Worm (Caenorhabditis elegans): ENCODE data around the gene nspb-8.

nspb-8 gene

DNA sequence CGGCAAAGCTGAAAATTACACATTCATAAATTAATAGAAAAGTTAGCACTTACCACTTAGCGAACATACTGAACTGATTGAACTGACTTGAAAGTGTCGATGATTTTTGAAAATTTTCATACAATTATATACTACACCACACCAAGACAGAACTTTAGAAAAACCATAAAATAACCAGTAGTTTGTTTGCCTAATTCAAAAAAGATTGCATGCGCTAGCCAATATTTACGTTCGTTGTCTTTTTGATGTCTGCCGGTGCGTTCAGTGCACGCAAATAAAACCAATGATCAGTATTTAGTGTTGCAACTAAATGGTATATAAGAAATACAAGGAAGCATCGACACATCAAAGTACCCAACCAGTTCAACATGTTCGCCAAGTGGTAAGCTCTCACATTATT is at the start of gene nspb-8, which contains the start of gene nspb-9:
TSS of gene nspb-8 (minus strand) at position 101 of the 400 bp plus-strand sequence.
TSS of gene nspb-9 (plus strand) at position 311 of the 400 bp plus-strand sequence.
- no peak for TF ChIP-seq alr-1 (tag; optimal IDR thresholded peaks at IDR 0.05; ENCODE audit: borderline replicate concordance)
- no peak for TF ChIP-seq efl-1 (optimal IDR thresholded peaks at IDR 0.05)
- peak in 1 of 2 experiments; percentile 62 for TF ChIP-seq efl-1 (GFP tag; optimal IDR thresholded peaks at IDR 0.05 in 1 of 2)
- TF ChIP-seq irx-1 (tag; optimal IDR thresholded peaks at IDR 0.05): no peak

DNA sequence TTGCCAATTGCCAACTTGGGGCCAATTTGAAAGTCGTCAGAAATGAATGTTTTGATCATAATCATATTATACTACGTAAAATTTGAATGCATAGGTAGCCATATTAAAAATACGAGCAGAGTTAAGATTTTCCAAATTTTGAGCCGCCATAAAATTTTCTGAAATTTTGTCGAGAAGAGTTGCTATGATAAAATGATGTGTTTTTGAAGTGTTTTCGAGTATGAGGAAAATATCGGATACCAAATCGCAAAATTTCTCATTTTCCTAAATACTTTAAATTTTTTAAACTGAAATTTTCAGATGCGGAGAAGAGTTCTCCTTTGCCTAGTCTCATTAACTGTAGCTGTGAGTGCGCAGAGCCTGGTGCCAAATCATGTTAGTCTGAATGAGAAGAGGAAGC is 46.9 kb upstream of the nspb-8 start, which contains the start of gene tag-297:
TSS of gene tag-297 (plus strand) at position 301 of the 400 bp plus-strand sequence.
- no peak for TF ChIP-seq nhr-28 (tag; optimal IDR thresholded peaks at IDR 0.05)
- TF ChIP-seq lin-35 (GFP tag; optimal IDR thresholded peaks at IDR 0.05): no peak
- TF ChIP-seq grh-1 (GFP tag; IDR thresholded peaks at IDR 0.05): no peak
- no peak for TF ChIP-seq hpl-2 (GFP tag; optimal IDR thresholded peaks at IDR 0.05)
- no peak for TF ChIP-seq fkh-8 (tag; optimal IDR thresholded peaks at IDR 0.05)
- TF ChIP-seq efl-3 (GFP tag; optimal IDR thresholded peaks at IDR 0.05): no peak
- TF ChIP-seq ets-5 (GFP tag; IDR thresholded peaks at IDR 0.05): no peak
- no peak for TF ChIP-seq lin-39 (tag; optimal IDR thresholded peaks at IDR 0.05)
- TF ChIP-seq nhr-12 (tag; optimal IDR thresholded peaks at IDR 0.05): no peak
- no peak for TF ChIP-seq lin-13 (GFP tag; optimal IDR thresholded peaks at IDR 0.05)
- TF ChIP-seq ztf-4 (tag; optimal IDR thresholded peaks at IDR 0.05): no peak

DNA sequence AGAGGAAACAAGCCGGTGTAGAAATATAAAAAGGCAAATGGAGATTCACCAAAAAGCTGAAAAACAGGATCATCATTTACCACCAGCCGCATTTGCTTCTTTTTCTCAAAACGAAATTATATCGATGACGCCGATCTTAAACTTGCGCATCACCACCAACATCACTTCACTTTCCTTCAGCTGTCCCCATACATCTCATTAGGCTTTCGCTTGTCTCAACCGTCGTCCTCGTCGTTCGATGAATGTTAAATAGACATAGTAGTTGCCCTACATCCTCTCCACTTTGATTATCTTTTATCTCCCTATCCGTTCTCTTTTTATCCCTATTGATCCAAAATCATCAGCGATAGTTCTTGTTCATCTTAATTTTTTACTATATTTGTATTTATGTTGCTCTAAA is 46.4 kb upstream of the nspb-8 start:
- TF ChIP-seq nhr-12 (tag; optimal IDR thresholded peaks at IDR 0.05) (no peak), blmp-1 (tag; optimal IDR thresholded peaks at IDR 0.05) (peak; percentile 97)

DNA sequence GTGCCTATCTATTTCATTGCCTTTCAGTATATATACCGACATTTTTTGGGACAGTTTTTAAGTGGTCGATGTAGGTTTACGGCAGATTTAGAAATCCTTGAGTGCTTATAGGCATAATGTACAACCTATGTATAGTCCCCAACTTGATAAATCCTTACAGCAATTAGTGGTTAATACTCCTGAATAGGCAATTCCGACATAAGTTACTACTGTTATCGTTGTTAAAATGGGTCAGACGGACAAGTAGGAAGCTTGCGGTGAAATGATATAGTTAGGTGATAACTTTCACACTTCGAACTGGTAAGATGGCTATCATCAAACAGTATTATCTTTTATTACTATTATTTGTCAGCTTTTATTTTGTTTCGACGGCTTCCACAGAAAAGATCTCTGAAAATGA is 42.3 kb upstream of the nspb-8 start, which contains the start of gene mltn-10:
TSS of gene mltn-10 (plus strand) at position 301 of the 400 bp plus-strand sequence.
- TF ChIP-seq pag-3 (tag; optimal IDR thresholded peaks at IDR 0.05; ENCODE audit: borderline replicate concordance, insufficient read depth): no peak

DNA sequence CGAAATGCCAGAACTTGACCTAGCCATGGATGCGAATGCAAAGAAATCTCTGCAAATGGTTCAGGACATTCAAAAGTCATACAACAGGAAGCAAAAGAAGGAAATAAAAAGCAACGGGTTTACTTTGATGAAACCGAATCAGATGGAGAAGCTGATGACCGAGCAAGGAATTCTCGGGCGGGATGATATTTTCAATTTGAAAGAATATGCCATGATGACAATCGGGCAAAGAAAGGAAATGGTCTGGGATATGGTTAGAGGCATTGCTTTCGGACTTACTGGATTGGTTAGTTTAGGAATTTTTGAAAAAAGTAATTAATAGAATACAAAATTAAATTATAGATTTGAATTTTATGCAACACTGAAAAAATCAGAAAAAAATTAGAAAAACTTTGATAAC is 40.3 kb upstream of the nspb-8 start:
- TF ChIP-seq fkh-10 (GFP tag; optimal IDR thresholded peaks at IDR 0.05) (no peak), ceh-90 (tag; optimal IDR thresholded peaks at IDR 0.05) (no peak), nhr-90 (tag; optimal IDR thresholded peaks at IDR 0.05; ENCODE audit: poor library complexity) (no peak), unc-130 (tag; optimal IDR thresholded peaks at IDR 0.05) (no peak), pqm-1 (tag; optimal IDR thresholded peaks at IDR 0.05) (no peak), nhr-19 (GFP tag; conservative IDR thresholded peaks at IDR 0.05) (no peak), nhr-12 (tag; optimal IDR thresholded peaks at IDR 0.05) (no peak), blmp-1 (tag; optimal IDR thresholded peaks at IDR 0.05) (no peak), unc-62 (GFP tag; optimal IDR thresholded peaks at IDR 0.05) (no peak), F16B12.6 (tag; optimal IDR thresholded peaks at IDR 0.05) (no peak), nhr-77 (tag; optimal IDR thresholded peaks at IDR 0.05) (no peak), irx-1 (tag; optimal IDR thresholded peaks at IDR 0.05) (no peak), ceh-82 (tag; optimal IDR thresholded peaks at IDR 0.05) (no peak), skn-1 (tag; optimal IDR thresholded peaks at IDR 0.05) (no peak), nhr-28 (tag; optimal IDR thresholded peaks at IDR 0.05) (no peak), dpl-1 (GFP tag; optimal IDR thresholded peaks at IDR 0.05) (no peak)

DNA sequence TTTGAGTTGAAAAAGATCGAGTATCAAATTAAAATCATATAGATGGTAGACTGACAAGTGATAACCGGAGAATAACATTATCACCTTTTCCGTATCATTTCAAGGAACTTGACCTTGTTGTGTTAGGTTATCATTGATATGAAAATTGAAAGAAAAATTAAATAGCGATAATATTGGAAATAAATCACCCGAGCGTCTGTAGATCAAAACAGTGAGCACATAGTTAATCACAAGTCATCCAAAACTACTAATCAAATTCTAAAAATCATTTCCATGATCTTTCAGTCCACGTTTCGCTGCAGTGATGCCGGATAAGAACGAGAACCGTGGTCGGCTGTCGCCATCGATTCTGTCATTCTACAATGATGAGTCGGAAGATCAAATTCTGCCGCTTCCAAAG is 39.4 kb upstream of the nspb-8 start:
- TF ChIP-seq unc-86 (tag; optimal IDR thresholded peaks at IDR 0.05): no peak
- TF ChIP-seq nhr-84 (tag; optimal IDR thresholded peaks at IDR 0.05): no peak
- peak in 1 of 6 experiments; percentile 13 for TF ChIP-seq elt-3 (tag; optimal IDR thresholded peaks at IDR 0.05)
- peak; percentile 50 for TF ChIP-seq nhr-85 (tag)
- no peak for TF ChIP-seq elt-2 (tag; optimal IDR thresholded peaks at IDR 0.05)
